Comparison of ENCODE assay signal across 1 fruit fly cellular context in genomic region chr3R:18447146-18447773, dm6.
A peak's percentile ranks its signal among the peaks of the same experiment; 100 is the strongest.
TF ChIP-seq lines count a peak whose summit lies in the region.

No protein-coding gene starts in this region.

TF ChIP-seq in whole organism, embryonic, 481 proteins besides CTCF, POLR2A, EP300 and RAD21 (continued from another document):
- TF ChIP-seq Awh (GFP tag; IDR thresholded peaks at IDR 0.05; lab: Robert Waterston, UW) (no peak), CG32767 (GFP tag; IDR thresholded peaks at IDR 0.05; lab: Robert Waterston, UW) (no peak), exex (tag; optimal IDR thresholded peaks at IDR 0.05; lab: Kevin White, UChicago) (peak; percentile 18), CG14014 (GFP tag; IDR thresholded peaks at IDR 0.05; lab: Robert Waterston, UW) (no peak), Dfd (GFP tag; optimal IDR thresholded peaks at IDR 0.05; lab: Kevin White, UChicago) (no peak), MBD-R2 (GFP tag; IDR thresholded peaks at IDR 0.05; lab: Robert Waterston, UW) (no peak), Med (GFP tag; lab: Kevin White, UChicago) (peak; percentile 34), pita (GFP tag; optimal IDR thresholded peaks at IDR 0.05; lab: Kevin White, UChicago) (no peak), Scr (GFP tag; IDR thresholded peaks at IDR 0.05; lab: Robert Waterston, UW; ENCODE audit: partially characterized antibody) (0 out of 2 replicates have a peak, but pooled peaks have one; percentile 7), CG31365 (tag; optimal IDR thresholded peaks at IDR 0.05; lab: Kevin White, UChicago) (no peak), run (tag; optimal IDR thresholded peaks at IDR 0.05; lab: Kevin White, UChicago) (no peak), CG8388 (GFP tag; optimal IDR thresholded peaks at IDR 0.05; lab: Kevin White, UChicago) (no peak), CG10431 (GFP tag; optimal IDR thresholded peaks at IDR 0.05; lab: Kevin White, UChicago) (no peak), CG11093 (GFP tag; IDR thresholded peaks at IDR 0.05; lab: Robert Waterston, UW) (no peak), CG4820 (GFP tag; optimal IDR thresholded peaks at IDR 0.05; lab: Kevin White, UChicago) (no peak), cg (GFP tag; optimal IDR thresholded peaks at IDR 0.05; lab: Kevin White, UChicago) (no peak), CG2199 (GFP tag; IDR thresholded peaks at IDR 0.05; lab: Robert Waterston, UW) (no peak), CG12942 (GFP tag; optimal IDR thresholded peaks at IDR 0.05; lab: Kevin White, UChicago) (no peak), CG17385 (GFP tag; optimal IDR thresholded peaks at IDR 0.05; lab: Kevin White, UChicago) (no peak), CG30020 (tag; optimal IDR thresholded peaks at IDR 0.05; lab: Kevin White, UChicago) (no peak), Dip3 (GFP tag; optimal IDR thresholded peaks at IDR 0.05; lab: Kevin White, UChicago) (no peak), Ets65A (GFP tag; lab: Kevin White, UChicago) (peak; percentile 10), CG7928 (GFP tag; optimal IDR thresholded peaks at IDR 0.05; lab: Kevin White, UChicago) (no peak), Trl (optimal IDR thresholded peaks at IDR 0.05; lab: Kevin White, UChicago) (peak in 1 of 2 experiments; percentile 72), Trl (GFP tag; optimal IDR thresholded peaks at IDR 0.05; lab: Kevin White, UChicago) (no peak), CG8765 (GFP tag; IDR thresholded peaks at IDR 0.05; lab: Robert Waterston, UW) (no peak), CG1602 (GFP tag; optimal IDR thresholded peaks at IDR 0.05; lab: Kevin White, UChicago) (no peak), br (optimal IDR thresholded peaks at IDR 0.05; lab: Kevin White, UChicago) (no peak), sna (GFP tag; IDR thresholded peaks at IDR 0.05; lab: Robert Waterston, UW; ENCODE audit: partially characterized antibody) (no peak), nerfin-1 (tag; optimal IDR thresholded peaks at IDR 0.05; lab: Kevin White, UChicago) (no peak), Spps (tag; optimal IDR thresholded peaks at IDR 0.05; lab: Kevin White, UChicago) (no peak), sim (GFP tag; IDR thresholded peaks at IDR 0.05; lab: Robert Waterston, UW) (no peak), nom (GFP tag; optimal IDR thresholded peaks at IDR 0.05; lab: Kevin White, UChicago) (no peak), luna (GFP tag; optimal IDR thresholded peaks at IDR 0.05; lab: Kevin White, UChicago) (no peak), CG4360 (GFP tag; IDR thresholded peaks at IDR 0.05; lab: Robert Waterston, UW) (no peak), Drgx (GFP tag; IDR thresholded peaks at IDR 0.05; lab: Robert Waterston, UW) (peak; percentile 56; the same call in 1 of the 2 replicates), Mes4 (GFP tag; optimal IDR thresholded peaks at IDR 0.05; lab: Kevin White, UChicago) (no peak), CG15601 (tag; optimal IDR thresholded peaks at IDR 0.05; lab: Kevin White, UChicago) (no peak), trem (tag; optimal IDR thresholded peaks at IDR 0.05; lab: Kevin White, UChicago) (no peak), CG6854 (GFP tag; optimal IDR thresholded peaks at IDR 0.05; lab: Kevin White, UChicago) (no peak), stc (GFP tag; IDR thresholded peaks at IDR 0.05; lab: Robert Waterston, UW) (no peak), CG10654 (GFP tag; optimal IDR thresholded peaks at IDR 0.05; lab: Kevin White, UChicago) (no peak), cwo (GFP tag; optimal IDR thresholded peaks at IDR 0.05; lab: Kevin White, UChicago) (peak; percentile 65), ftz-f1 (GFP tag; optimal IDR thresholded peaks at IDR 0.05; lab: Kevin White, UChicago) (peak; percentile 25)
TF ChIP-seq in whole organism, embryonic: peak in this region for 11.
